Worm (Caenorhabditis elegans) whole organism, L4/young adult: ENCODE measurements around the gene T13A10.2.

ENCODE experiments used
- W03F9.2 ChIP-seq: fragments of 150-350 bp; optimal IDR thresholded peaks from 2 replicates; lab custom pipeline; 2014; ENCODE audit warnings: missing biosample characterization, missing genetic modification characterization
- dao-5 ChIP-seq: sonication (generic microtip); optimal IDR thresholded peaks from 2 replicates; lab custom pipeline; 2016; ENCODE audit warnings: missing genotype, missing genetic modification characterization, moderate library complexity, missing compliant biosample characterization
- him-1 ChIP-seq: sonication (generic microtip); optimal IDR thresholded peaks from 2 replicates; lab custom pipeline; 2016; ENCODE audit warnings: missing genotype, missing genetic modification reagents, missing genetic modification characterization, missing compliant biosample characterization

The T13A10.2 gene

DNA sequence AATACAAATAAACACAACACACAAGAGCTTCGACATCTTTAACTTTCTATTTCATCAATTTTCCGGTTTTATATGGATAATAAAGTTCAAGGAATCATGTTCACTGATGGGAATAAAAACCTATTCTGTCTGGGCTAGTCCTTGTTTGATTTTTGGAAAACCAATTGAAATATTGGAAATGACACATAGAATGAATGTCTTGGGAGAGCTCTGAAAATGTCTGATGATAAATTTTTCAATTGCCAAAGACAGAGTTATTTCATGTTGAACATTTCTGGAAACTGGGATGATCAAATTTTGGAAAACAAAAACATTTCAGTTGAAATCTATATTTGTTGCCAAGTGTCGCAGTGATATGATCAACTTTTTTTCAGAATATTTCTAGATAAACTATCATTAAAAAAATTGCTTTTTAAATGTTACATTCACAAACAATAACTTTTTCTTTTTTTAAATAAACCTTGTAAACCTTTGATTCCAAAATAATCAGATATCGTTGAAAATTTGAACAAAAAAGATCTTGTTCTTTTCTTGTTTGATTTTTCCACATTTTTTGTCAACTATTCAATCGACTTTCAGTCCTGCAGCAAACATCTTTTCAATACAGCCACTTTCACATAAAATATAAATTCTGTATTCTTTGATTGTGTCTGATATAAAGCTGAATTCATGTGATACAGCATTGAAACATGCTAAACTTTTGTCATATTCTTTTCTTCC, 15.4 kb upstream of the T13A10.2 start, which contains the start of the genes F58F9.6 and F58F9.8:
TSS of gene F58F9.6 (minus strand) at position 101 of the 720 bp plus-strand sequence.
TSS of gene F58F9.8 (plus strand) at position 670 of the 720 bp plus-strand sequence.
- TF ChIP-seq W03F9.2 (tag; lab: Kevin White, UChicago), result no peak

DNA sequence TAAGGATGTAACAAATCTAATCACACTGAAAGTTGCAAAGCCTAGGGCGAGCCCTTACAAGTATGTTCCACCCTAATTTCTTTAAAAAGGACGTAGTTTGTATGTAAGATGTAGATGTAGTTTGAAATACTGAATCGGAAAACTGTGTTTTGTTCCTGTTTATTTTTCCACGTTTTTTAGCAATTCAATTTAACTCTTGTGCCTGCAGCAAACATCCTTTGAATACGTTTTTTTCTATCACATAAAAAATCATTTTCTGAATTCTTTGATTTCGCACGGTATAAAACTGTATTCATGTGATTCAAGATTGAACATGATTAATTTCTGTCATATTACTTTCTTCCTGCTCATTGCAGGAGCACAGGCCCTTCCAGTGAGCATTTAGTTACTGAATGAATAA, 13.1 kb upstream of the T13A10.2 start, which contains the start of gene F58F9.9:
TSS of gene F58F9.9 (plus strand) at position 301 of the 400 bp plus-strand sequence.
- TF ChIP-seq him-1 (tag; lab: Kevin White, UChicago), result no peak
- no peak for TF ChIP-seq dao-5 (tag; lab: Kevin White, UChicago)
- TF ChIP-seq W03F9.2 (tag; lab: Kevin White, UChicago), result no peak

DNA sequence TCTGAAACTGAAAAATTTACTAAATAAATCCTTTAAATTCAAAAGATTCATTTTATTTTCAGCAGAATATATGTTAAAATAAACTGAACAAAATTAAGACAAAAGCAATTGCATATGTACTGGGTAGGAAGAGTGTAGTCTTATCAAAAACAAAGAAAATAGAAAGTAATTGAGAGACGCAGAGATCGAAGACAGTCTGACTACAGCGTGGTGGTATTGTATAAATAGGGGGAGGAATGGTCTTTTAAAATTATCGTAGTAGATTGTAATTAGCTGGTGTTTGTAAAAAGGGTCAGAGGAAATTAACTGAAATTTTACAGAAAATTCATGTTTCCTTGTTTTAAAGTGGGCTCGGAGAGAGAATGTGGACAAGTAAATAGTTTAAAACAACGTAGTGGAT, 4.6 kb upstream of the T13A10.2 start, which contains the start of gene acox-3:
TSS of gene acox-3 (minus strand) at position 7 of the 400 bp plus-strand sequence.
- TF ChIP-seq him-1 (tag; lab: Kevin White, UChicago) (no peak), dao-5 (tag; lab: Kevin White, UChicago) (no peak), W03F9.2 (tag; lab: Kevin White, UChicago) (no peak)

DNA sequence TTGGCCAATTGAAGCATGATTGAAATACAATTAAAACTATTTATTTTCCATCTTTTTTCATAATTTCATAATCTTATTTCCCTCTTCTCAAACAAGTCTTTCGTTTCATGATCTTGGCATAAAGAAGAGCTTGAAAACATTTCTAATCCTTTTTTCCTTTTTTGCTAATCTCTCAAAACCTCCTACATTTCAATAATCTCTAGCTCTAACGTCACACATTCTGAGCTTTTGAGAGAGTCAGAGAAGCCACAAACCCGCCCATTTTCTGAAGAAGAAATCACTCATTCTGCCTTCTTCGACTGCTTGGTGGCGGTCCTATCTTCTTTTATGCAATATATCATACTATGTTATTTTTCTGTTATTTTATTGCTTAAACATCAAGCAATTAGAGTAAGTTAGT, 3.5 kb upstream of the T13A10.2 start, which contains the start of gene F58F9.1:
TSS of gene F58F9.1 (plus strand) at position 251 of the 400 bp plus-strand sequence.
- TF ChIP-seq dao-5 (tag; lab: Kevin White, UChicago) (no peak), him-1 (tag; lab: Kevin White, UChicago) (no peak), W03F9.2 (tag; lab: Kevin White, UChicago) (no peak)

DNA sequence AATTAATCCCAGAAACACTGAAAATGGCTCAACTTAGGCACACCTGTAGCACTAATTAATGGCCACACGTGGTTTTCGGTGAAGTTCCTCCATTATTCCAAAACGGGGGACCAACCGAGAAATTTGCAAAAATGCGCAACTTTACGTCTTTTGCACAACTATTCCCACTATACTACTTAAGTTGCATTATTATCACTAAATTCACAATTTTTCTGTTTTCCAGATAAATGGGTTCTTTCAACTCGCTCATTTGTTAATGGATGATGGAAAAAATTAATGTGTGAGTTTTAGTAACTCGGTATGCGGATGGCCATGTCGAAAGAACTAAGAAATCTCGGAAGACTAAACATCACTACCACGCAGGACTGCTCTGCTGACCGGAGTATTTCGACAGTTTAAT, 1.5 kb downstream of the T13A10.2 start, which contains the start of gene T13A10.64:
TSS of gene T13A10.64 (plus strand) at position 301 of the 400 bp plus-strand sequence.
- TF ChIP-seq dao-5 (tag; lab: Kevin White, UChicago) (no peak), W03F9.2 (tag; lab: Kevin White, UChicago) (no peak), him-1 (tag; lab: Kevin White, UChicago) (no peak)

DNA sequence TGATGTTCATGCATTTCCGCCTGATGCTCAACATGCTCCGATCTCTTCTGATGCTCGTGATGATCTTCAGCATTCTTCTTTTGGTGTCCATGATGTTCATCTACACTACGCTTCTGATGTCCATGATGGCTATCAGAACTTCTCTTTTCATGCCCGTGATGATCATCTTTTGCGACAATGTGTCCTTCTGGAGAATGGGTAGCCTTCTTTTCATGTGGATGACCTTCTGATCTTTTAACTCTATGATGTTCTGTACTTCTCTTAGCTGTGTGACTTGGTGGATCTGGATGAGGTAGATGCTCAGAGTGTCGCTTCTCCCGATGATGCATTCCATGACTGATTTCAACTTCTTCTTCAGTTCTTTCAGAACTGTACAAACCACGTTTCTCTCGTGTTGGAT, 5.9 kb downstream of the T13A10.2 start:
- no peak for TF ChIP-seq dao-5 (tag; lab: Kevin White, UChicago)
- no peak for TF ChIP-seq him-1 (tag; lab: Kevin White, UChicago)
- TF ChIP-seq W03F9.2 (tag; lab: Kevin White, UChicago), result no peak

DNA sequence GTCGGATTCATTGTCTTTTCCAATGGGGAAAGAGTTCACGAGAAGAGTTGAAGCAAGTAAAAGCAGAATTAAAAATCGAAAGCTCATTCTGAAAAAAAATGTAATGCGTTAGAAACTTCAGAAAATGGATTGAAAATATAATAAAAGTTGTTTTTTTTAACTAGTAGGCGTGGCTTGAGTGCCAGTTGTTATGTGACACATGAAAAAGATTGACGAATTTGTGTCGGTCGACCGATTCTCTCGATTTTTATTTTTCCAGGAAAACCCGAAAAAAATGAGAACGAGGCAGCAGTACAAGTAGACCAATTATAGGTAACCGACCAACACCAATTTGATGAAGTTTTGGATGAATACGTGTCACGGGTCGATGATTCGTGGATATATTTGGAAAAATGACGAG, 6.6 kb downstream of the T13A10.2 start, which contains the start of gene nlp-16:
TSS of gene nlp-16 (minus strand) at position 101 of the 400 bp plus-strand sequence.
- no peak for TF ChIP-seq W03F9.2 (tag; lab: Kevin White, UChicago)
- no peak for TF ChIP-seq dao-5 (tag; lab: Kevin White, UChicago)
- no peak for TF ChIP-seq him-1 (tag; lab: Kevin White, UChicago)

DNA sequence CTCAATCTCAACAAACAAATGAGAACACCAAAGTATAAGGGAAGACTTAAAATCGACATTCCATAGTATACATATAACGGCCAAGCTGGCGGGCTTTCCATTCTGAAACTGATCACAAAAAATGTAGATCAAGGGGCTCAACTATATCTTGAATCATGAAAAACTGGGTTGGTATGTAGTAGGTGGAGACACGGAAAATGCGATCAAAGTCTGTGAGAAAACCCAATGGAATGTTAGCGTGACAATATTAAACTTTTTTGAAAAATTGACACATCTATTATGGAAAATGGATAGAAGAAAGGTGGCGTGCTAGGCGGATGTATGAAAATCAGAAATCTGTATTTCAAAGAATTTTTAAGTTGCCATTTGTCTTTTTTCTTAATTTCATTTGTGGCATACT, 10.1 kb downstream of the T13A10.2 start, which contains the start of gene srv-28:
TSS of gene srv-28 (minus strand) at position 101 of the 400 bp plus-strand sequence.
- no peak for TF ChIP-seq dao-5 (tag; lab: Kevin White, UChicago)
- TF ChIP-seq W03F9.2 (tag; lab: Kevin White, UChicago), result no peak
- TF ChIP-seq him-1 (tag; lab: Kevin White, UChicago), result no peak

DNA sequence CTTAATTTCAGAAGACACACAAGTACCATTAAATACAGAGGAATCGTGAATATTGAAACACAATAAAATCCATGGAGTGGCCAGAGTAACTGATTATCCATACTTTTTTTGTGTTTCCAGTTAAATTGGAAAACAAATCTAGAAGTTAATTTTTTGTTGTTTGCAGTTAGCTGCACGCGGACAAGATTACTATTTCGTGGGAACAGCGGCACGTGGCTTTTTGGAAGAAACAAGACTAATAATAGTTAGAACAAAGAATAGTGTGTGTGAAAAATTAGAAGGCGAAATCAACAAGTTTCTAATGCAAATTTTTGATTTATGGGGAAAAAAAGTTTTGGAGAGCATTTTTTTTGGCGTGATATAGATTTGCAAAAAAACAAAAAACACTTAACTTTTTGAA, 13.4 kb downstream of the T13A10.2 start, which contains the start of gene srv-29:
TSS of gene srv-29 (minus strand) at position 101 of the 400 bp plus-strand sequence.
- no peak for TF ChIP-seq W03F9.2 (tag; lab: Kevin White, UChicago)
- TF ChIP-seq dao-5 (tag; lab: Kevin White, UChicago), result no peak
- TF ChIP-seq him-1 (tag; lab: Kevin White, UChicago), result no peak

DNA sequence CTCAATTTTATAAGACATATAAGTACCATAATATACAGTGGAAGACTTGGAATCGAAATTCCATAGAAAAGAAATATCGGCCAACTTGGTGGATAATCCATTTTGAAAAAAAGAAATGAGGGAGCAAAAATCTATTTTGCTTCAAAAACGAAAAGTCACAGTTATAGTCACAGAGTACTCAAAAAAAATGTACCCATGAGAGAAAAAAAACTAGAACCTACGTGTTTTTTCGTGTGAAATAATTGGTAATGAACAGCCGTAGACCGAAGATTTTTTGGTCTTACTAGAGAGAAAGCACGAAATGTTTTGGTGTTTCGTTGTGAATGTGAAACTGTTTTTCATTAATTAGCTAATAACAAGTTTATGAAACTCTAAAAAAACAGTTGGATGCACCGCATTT, 16.2 kb downstream of the T13A10.2 start, which contains the start of gene srv-30:
TSS of gene srv-30 (minus strand) at position 101 of the 400 bp plus-strand sequence.
- TF ChIP-seq W03F9.2 (tag; lab: Kevin White, UChicago) (no peak), him-1 (tag; lab: Kevin White, UChicago) (no peak), dao-5 (tag; lab: Kevin White, UChicago) (no peak)

DNA sequence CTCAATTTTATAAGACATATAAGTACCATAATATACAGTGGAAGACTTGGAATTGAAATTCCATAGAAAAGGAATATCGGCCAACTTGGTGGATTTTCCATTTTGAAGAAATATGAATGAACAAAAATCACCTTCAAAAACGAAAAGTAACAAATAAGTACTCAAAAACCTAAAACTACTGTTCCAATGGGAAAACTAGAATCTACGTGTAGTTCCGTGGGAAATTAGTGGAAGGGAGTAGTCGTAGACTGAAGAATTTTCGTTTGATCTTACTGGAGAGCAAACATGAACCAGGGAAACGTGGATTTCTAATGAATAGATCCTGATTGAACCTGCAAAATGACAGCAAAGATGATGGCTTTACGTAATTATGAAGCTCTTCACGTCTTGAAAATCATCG, 18.8 kb downstream of the T13A10.2 start, which contains the start of gene srv-31:
TSS of gene srv-31 (minus strand) at position 101 of the 400 bp plus-strand sequence.
- no peak for TF ChIP-seq him-1 (tag; lab: Kevin White, UChicago)

DNA sequence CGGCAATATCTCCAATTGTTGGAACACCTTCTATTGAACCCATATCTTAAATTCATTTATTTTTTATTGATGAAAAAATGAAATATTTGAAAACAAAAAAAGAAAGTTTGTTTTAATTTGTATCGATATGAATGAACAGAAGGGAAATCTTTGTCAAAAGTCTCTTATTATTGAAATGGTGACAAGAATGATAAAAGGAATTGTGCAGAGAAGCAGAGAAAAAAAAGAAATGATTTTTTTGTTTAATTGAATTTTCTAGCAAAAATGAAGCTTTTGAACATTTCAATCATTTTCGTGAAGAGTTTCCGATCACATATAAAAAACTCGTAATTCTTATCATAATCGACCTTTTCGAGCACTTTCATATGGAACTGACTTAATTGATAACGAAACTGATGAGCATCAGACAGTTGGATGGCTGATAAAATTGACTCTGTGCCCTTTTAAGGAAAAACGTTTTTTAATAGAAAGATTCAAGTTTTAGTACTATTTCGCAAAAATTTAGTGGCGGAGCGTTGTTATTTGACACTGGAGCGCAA, 22.6 kb downstream of the T13A10.2 start, which contains the start of the genes aat-4 and T13A10.1:
TSS of gene aat-4 (minus strand) at position 51 of the 539 bp plus-strand sequence.
TSS of gene T13A10.1 (plus strand) at position 411 of the 539 bp plus-strand sequence.
- TF ChIP-seq him-1 (tag; lab: Kevin White, UChicago) (no peak), dao-5 (tag; lab: Kevin White, UChicago) (no peak), W03F9.2 (tag; lab: Kevin White, UChicago) (no peak)

DNA sequence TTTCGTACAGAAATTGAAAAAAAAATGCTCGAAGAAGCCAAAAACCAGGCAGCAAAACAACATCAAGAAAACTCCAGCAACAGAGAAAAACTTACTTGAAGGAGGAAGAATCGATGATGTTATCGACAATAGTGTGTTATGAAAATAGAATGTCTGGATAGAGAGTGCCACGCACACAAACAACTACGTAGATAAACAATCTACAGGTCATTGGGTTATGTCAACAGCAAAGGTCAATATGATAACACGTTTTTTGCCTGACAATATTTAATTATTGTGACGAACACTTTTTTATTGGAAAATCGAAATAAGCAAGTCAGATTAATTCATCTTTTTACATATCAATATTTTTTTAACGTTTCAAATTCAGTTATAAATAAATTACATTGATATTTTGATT, 26.3 kb downstream of the T13A10.2 start, which contains the start of gene sams-5:
TSS of gene sams-5 (minus strand) at position 131 of the 400 bp plus-strand sequence.
- no peak for TF ChIP-seq him-1 (tag; lab: Kevin White, UChicago)
- no peak for TF ChIP-seq dao-5 (tag; lab: Kevin White, UChicago)
- no peak for TF ChIP-seq W03F9.2 (tag; lab: Kevin White, UChicago)
